Worm (Caenorhabditis elegans) whole organism, L4 larva: ENCODE results near the gene Y22D7AR.2.

Experiments
- F26F4.8 ChIP-seq: fragments of 200-800 bp; sonication (Bioruptor generic); conservative IDR thresholded peaks from 2 replicates; pipeline ENCODE4 v1.3.6; 2022; ENCODE audit warnings: missing genetic modification characterization, missing compliant biosample characterization
- F37D6.2 ChIP-seq: sonication (generic microtip); optimal IDR thresholded peaks from 2 replicates; lab custom pipeline; 2016; ENCODE audit warnings: mild to moderate bottlenecking, missing genetic modification characterization, missing compliant biosample characterization
- Y105C5A.15 ChIP-seq: fragments of 200-800 bp; sonication (Bioruptor generic); IDR thresholded peaks from 2 replicates; pipeline ENCODE4 v1.3.6; 2022; ENCODE audit warnings: missing genetic modification characterization, missing compliant biosample characterization
- Y48G9A.11 ChIP-seq: fragments of 200-800 bp; sonication (Bioruptor generic); IDR thresholded peaks from 2 replicates; pipeline ENCODE4 v1.3.6; 2022; ENCODE audit warnings: missing genetic modification reagents, missing genetic modification characterization, missing compliant biosample characterization
- ZK546.5 ChIP-seq, 2 experiments: sonication (generic microtip); optimal IDR thresholded peaks; 2 replicates each; lab custom pipeline; 2017; ENCODE audit warnings: missing biosample characterization in 2 of 2, missing genetic modification characterization in 2 of 2
- aha-1 ChIP-seq: fragments of 150-350 bp; peaks from one replicate; lab custom pipeline; 2014; ENCODE audit warnings: missing biosample characterization, missing genetic modification characterization
- aly-2 ChIP-seq: sonication (generic microtip); optimal IDR thresholded peaks from 2 replicates; lab custom pipeline; 2018; ENCODE audit warnings: missing biosample characterization, missing genetic modification characterization
- ceh-62 ChIP-seq: sonication (generic microtip); optimal IDR thresholded peaks from 2 replicates; lab custom pipeline; 2017; ENCODE audit warnings: missing biosample characterization, missing genetic modification characterization
- ceh-82 ChIP-seq: sonication (generic microtip); optimal IDR thresholded peaks from 2 replicates; lab custom pipeline; 2017; ENCODE audit warnings: missing biosample characterization, missing genetic modification characterization
- ces-1 ChIP-seq: fragments of 150-350 bp; sonication (generic microtip); optimal IDR thresholded peaks from 4 replicates; lab custom pipeline; 2014; ENCODE audit warnings: missing biosample characterization, missing genetic modification reagents, missing genetic modification characterization
- ctbp-1 ChIP-seq: fragments of 200-800 bp; sonication (Bioruptor generic); IDR thresholded peaks from 2 replicates; pipeline ENCODE4 v1.3.6; 2022; ENCODE audit warnings: missing genetic modification reagents, missing genetic modification characterization, missing compliant biosample characterization
- daf-12 ChIP-seq: fragments of 150-350 bp; optimal IDR thresholded peaks from 2 replicates; lab custom pipeline; 2014; ENCODE audit warnings: missing biosample characterization, missing genetic modification reagents, missing genetic modification characterization
- daf-16 ChIP-seq, 3 experiments: sonication (generic microtip); optimal IDR thresholded peaks; 2 replicates each; lab custom pipeline; 2016 to 2017; ENCODE audit warnings: missing genetic modification characterization in 3 of 3, missing genetic modification reagents in 3 of 3, mild to moderate bottlenecking in 2 of 3, missing compliant biosample characterization in 2 of 3, missing biosample characterization in 1 of 3, moderate library complexity in 1 of 3
- dmd-6 ChIP-seq: fragments of 200-800 bp; sonication (Bioruptor generic); IDR thresholded peaks from 2 replicates; pipeline ENCODE4 v1.3.6; 2022; ENCODE audit warnings: missing genetic modification reagents, missing genetic modification characterization, missing compliant biosample characterization
- dmd-8 ChIP-seq: fragments of 200-800 bp; sonication (Bioruptor generic); IDR thresholded peaks from 2 replicates; pipeline ENCODE4 v1.3.6; 2022; ENCODE audit warnings: missing genetic modification characterization, missing compliant biosample characterization
- duxl-1 ChIP-seq: sonication (generic microtip); optimal IDR thresholded peaks from 2 replicates; lab custom pipeline; 2016; ENCODE audit warnings: mild to moderate bottlenecking, missing genetic modification characterization, moderate library complexity, missing compliant biosample characterization; ENCODE audit not compliant: poor library complexity
- egl-43 ChIP-seq: fragments of 200-800 bp; sonication (Bioruptor generic); IDR thresholded peaks from 2 replicates; pipeline ENCODE4 v1.3.6; 2022; ENCODE audit warnings: missing genetic modification reagents, missing genetic modification characterization, missing compliant biosample characterization
- fkh-10 ChIP-seq: fragments of 150-350 bp; optimal IDR thresholded peaks from 2 replicates; lab custom pipeline; 2014; ENCODE audit warnings: missing biosample characterization, missing genetic modification reagents, missing genetic modification characterization
- fos-1 ChIP-seq: fragments of 150-350 bp; optimal IDR thresholded peaks from 2 replicates; lab custom pipeline; 2014; ENCODE audit warnings: missing biosample characterization, missing genetic modification characterization
- hlh-30 ChIP-seq: sonication (generic microtip); optimal IDR thresholded peaks from 2 replicates; lab custom pipeline; 2017; ENCODE audit warnings: antibody characterized with exemption, mild to moderate bottlenecking, missing genetic modification characterization, missing compliant biosample characterization; ENCODE audit not compliant: insufficient read depth
- lin-13 ChIP-seq: fragments of 150-350 bp; optimal IDR thresholded peaks from 2 replicates; lab custom pipeline; 2014; ENCODE audit warnings: missing biosample characterization, missing genetic modification reagents, missing genetic modification characterization
- lin-38 ChIP-seq: fragments of 200-800 bp; sonication (Bioruptor generic); IDR thresholded peaks from 2 replicates; pipeline ENCODE4 v1.3.6; 2022; ENCODE audit warnings: missing genetic modification reagents, missing genetic modification characterization, missing compliant biosample characterization
- lsy-2 ChIP-seq, 2 experiments: fragments of 150-350 bp in 1 of 2; sonication (generic microtip) in 1 of 2; optimal IDR thresholded peaks; 2 replicates each; lab custom pipeline; 2014 to 2017; ENCODE audit warnings: missing biosample characterization in 2 of 2, missing genetic modification characterization in 2 of 2
- madf-9 ChIP-seq: fragments of 200-800 bp; sonication (Bioruptor generic); conservative IDR thresholded peaks from 2 replicates; pipeline ENCODE4 v1.3.6; 2022; ENCODE audit warnings: missing genetic modification reagents, missing genetic modification characterization, missing compliant biosample characterization
- mdt-29 ChIP-seq: fragments of 200-800 bp; sonication (Bioruptor generic); IDR thresholded peaks from 2 replicates; pipeline ENCODE4 v1.3.6; 2022; ENCODE audit warnings: missing genetic modification reagents, missing genetic modification characterization, missing compliant biosample characterization
- mes-2 ChIP-seq: sonication (generic microtip); optimal IDR thresholded peaks from 2 replicates; lab custom pipeline; 2016; ENCODE audit warnings: missing genotype, mild to moderate bottlenecking, missing genetic modification characterization, missing compliant biosample characterization; ENCODE audit not compliant: poor library complexity, severe bottlenecking
- nhr-102 ChIP-seq: sonication (generic microtip); optimal IDR thresholded peaks from 2 replicates; lab custom pipeline; 2016; ENCODE audit warnings: mild to moderate bottlenecking, missing genetic modification characterization, moderate library complexity, missing compliant biosample characterization
- pha-4 ChIP-seq, 2 experiments: fragments of 150-350 bp in 1 of 2; fragments of 200-800 bp in 1 of 2; sonication (Bioruptor generic) in 1 of 2; IDR thresholded peaks in 1 of 2; optimal IDR thresholded peaks in 1 of 2; 2 replicates each; pipeline versions ENCODE4 v1.3.6 to Lab custom; 2014 to 2022; ENCODE audit warnings: missing genetic modification characterization in 2 of 2, missing genetic modification reagents in 2 of 2, missing biosample characterization in 1 of 2, missing compliant biosample characterization in 1 of 2
- pqm-1 ChIP-seq: sonication (generic microtip); optimal IDR thresholded peaks from 2 replicates; lab custom pipeline; 2017; ENCODE audit warnings: missing biosample characterization, missing genetic modification characterization
- rbr-2 ChIP-seq: sonication (generic microtip); optimal IDR thresholded peaks from 2 replicates; lab custom pipeline; 2016; ENCODE audit warnings: missing genotype, missing genetic modification characterization, missing compliant biosample characterization
- set-16 ChIP-seq: fragments of 200-800 bp; sonication (Bioruptor generic); IDR thresholded peaks from 2 replicates; pipeline ENCODE4 v1.3.6; 2022; ENCODE audit warnings: missing genetic modification reagents, missing genetic modification characterization, missing compliant biosample characterization
- snpc-1.2 ChIP-seq: fragments of 200-800 bp; sonication (Bioruptor generic); IDR thresholded peaks from 2 replicates; pipeline ENCODE4 v1.3.6; 2022; ENCODE audit warnings: missing genetic modification reagents, missing genetic modification characterization, missing compliant biosample characterization
- spr-3 ChIP-seq: fragments of 200-800 bp; sonication (Bioruptor generic); optimal IDR thresholded peaks from 2 replicates; lab custom pipeline; 2018; ENCODE audit warnings: mild to moderate bottlenecking, missing genetic modification characterization, missing compliant biosample characterization
- unc-130 ChIP-seq: sonication (generic microtip); optimal IDR thresholded peaks from 2 replicates; lab custom pipeline; 2016; ENCODE audit warnings: missing genetic modification reagents, missing genetic modification characterization, missing compliant biosample characterization
- unc-62 ChIP-seq, 3 experiments: fragments of 150-350 bp in 1 of 3; sonication (generic microtip); optimal IDR thresholded peaks in 2 of 3; peaks in 1 of 3; 1 replicate in 1 of 3; 2 replicates in 2 of 3; lab custom pipeline; 2014 to 2017; ENCODE audit warnings: missing biosample characterization in 3 of 3, missing genetic modification characterization in 3 of 3, missing genetic modification reagents in 3 of 3, missing genotype in 1 of 3
- vab-7 ChIP-seq: fragments of 200-800 bp; sonication (Bioruptor generic); IDR thresholded peaks from 2 replicates; pipeline ENCODE4 v1.3.6; 2022; ENCODE audit warnings: missing genetic modification reagents, missing genetic modification characterization, missing compliant biosample characterization
- zfp-2 ChIP-seq: sonication (generic microtip); optimal IDR thresholded peaks from 2 replicates; lab custom pipeline; 2016; ENCODE audit warnings: mild to moderate bottlenecking, missing genetic modification characterization, missing compliant biosample characterization
- ztf-7 ChIP-seq: fragments of 150-350 bp; optimal IDR thresholded peaks from 2 replicates; lab custom pipeline; 2014; ENCODE audit warnings: missing biosample characterization, missing genetic modification characterization

The Y22D7AR.2 gene

ce11 chrIII:1744486-1744885 lies 38.7 kb downstream of the Y22D7AR.2 start:
- TF ChIP-seq pha-4 (GFP tag; IDR thresholded peaks at IDR 0.05; lab: Robert Waterston, UW): 0 out of 2 replicates have a peak, but pooled peaks have one; percentile 24
- no peak for TF ChIP-seq pha-4 (tag; optimal IDR thresholded peaks at IDR 0.05; lab: Kevin White, UChicago)
- TF ChIP-seq snpc-1.2 (GFP tag; lab: Robert Waterston, UW): no peak
- no peak for TF ChIP-seq mes-2 (tag; lab: Kevin White, UChicago)
- TF ChIP-seq pqm-1 (tag; lab: Kevin White, UChicago): no peak
- TF ChIP-seq fos-1: no peak
- TF ChIP-seq Y48G9A.11 (GFP tag; lab: Robert Waterston, UW): 0 out of 2 replicates have a peak, but pooled peaks have one; percentile 31
- peak; percentile 61 for TF ChIP-seq lin-38
- TF ChIP-seq dmd-8 (GFP tag; lab: Robert Waterston, UW): 0 out of 2 replicates have a peak, but pooled peaks have one; percentile 43
- TF ChIP-seq dmd-6 (GFP tag; lab: Robert Waterston, UW): 0 out of 2 replicates have a peak, but pooled peaks have one; percentile 19
- TF ChIP-seq egl-43: peak; percentile 62; the same call in 1 of the 2 replicates
- TF ChIP-seq rbr-2: no peak
- no peak for TF ChIP-seq ctbp-1
- no peak for TF ChIP-seq madf-9
- TF ChIP-seq F26F4.8 (GFP tag; lab: Robert Waterston, UW): peak; percentile 67; the same call in 1 of the 2 replicates
- peak; percentile 32 for TF ChIP-seq lin-13 (GFP tag; lab: Kevin White, UChicago)
- no peak for TF ChIP-seq ceh-62 (tag; lab: Kevin White, UChicago)
- no peak for TF ChIP-seq F37D6.2 (tag; lab: Kevin White, UChicago)
- peak in 1 of 2 experiments; percentile 31 for TF ChIP-seq daf-16 (GFP tag; optimal IDR thresholded peaks at IDR 0.05; lab: Kevin White, UChicago)
- no peak for TF ChIP-seq daf-16 (tag; optimal IDR thresholded peaks at IDR 0.05; lab: Kevin White, UChicago)
- TF ChIP-seq ztf-7 (tag; lab: Kevin White, UChicago): no peak
- no peak for TF ChIP-seq nhr-102 (tag; lab: Kevin White, UChicago)

- TF ChIP-seq lsy-2 (tag; optimal IDR thresholded peaks at IDR 0.05; lab: Kevin White, UChicago) (peak in 1 of 2 experiments; percentile 7), rbr-2 (no peak), ctbp-1 (0 out of 2 replicates have a peak, but pooled peaks have one; percentile 24), ces-1 (GFP tag; lab: Kevin White, UChicago) (peak; percentile 86), vab-7 (GFP tag; lab: Robert Waterston, UW) (no peak), unc-62 (GFP tag; optimal IDR thresholded peaks at IDR 0.05 in 1 of 2; lab: Kevin White, UChicago) (peak in 1 of 2 experiments; percentile 64), unc-62 (tag; optimal IDR thresholded peaks at IDR 0.05; lab: Kevin White, UChicago) (no peak), set-16 (GFP tag; lab: Robert Waterston, UW) (no peak), fkh-10 (GFP tag; lab: Kevin White, UChicago) (peak; percentile 45), aly-2 (tag; lab: Kevin White, UChicago) (no peak), aha-1 (tag; lab: Kevin White, UChicago) (peak; percentile 5), hlh-30 (peak; percentile 34)
Observed at ce11 chrIII:1745450-1746127, 39.8 kb downstream of the Y22D7AR.2 start.

- no peak for TF ChIP-seq nhr-102 (tag; lab: Kevin White, UChicago)
- no peak for TF ChIP-seq hlh-30
- no peak for TF ChIP-seq daf-12 (tag; lab: Kevin White, UChicago)
- TF ChIP-seq duxl-1 (tag; lab: Kevin White, UChicago): no peak
- no peak for TF ChIP-seq unc-130 (GFP tag; lab: Kevin White, UChicago)
- no peak for TF ChIP-seq ceh-62 (tag; lab: Kevin White, UChicago)
- TF ChIP-seq ceh-82 (tag; lab: Kevin White, UChicago): no peak
- TF ChIP-seq mdt-29 (GFP tag; lab: Robert Waterston, UW): no peak
- TF ChIP-seq dmd-8 (GFP tag; lab: Robert Waterston, UW): no peak
- TF ChIP-seq Y105C5A.15 (GFP tag; lab: Robert Waterston, UW): no peak
- TF ChIP-seq ZK546.5 (tag; optimal IDR thresholded peaks at IDR 0.05; lab: Kevin White, UChicago): no peak
- no peak for TF ChIP-seq zfp-2 (tag; lab: Kevin White, UChicago)
- no peak for TF ChIP-seq spr-3 (GFP tag; lab: Kevin White, UChicago)
- TF ChIP-seq aly-2 (tag; lab: Kevin White, UChicago): no peak
Observed at ce11 chrIII:1754842-1755241, 49.1 kb downstream of the Y22D7AR.2 start, which contains the start of gene Y46E12A.3. Y46E12A.3 (minus strand) TSS chrIII:1754942.
